Fruit fly (Drosophila melanogaster) whole organism, pupa: ENCODE data around the gene Vha55.

Experiments used
- CG10348 ChIP-seq: fragments of 200-800 bp; sonication (Bioruptor generic); IDR thresholded peaks from 2 replicates; pipeline ENCODE4 v1.3.6; 2022; ENCODE audit warnings: missing biosample characterization, missing genetic modification characterization
- CG17806 ChIP-seq: fragments of 200-800 bp; sonication (Bioruptor generic); optimal IDR thresholded peaks from 2 replicates; lab custom pipeline; 2018; ENCODE audit warnings: missing biosample characterization, mild to moderate bottlenecking, missing genetic modification characterization, moderate library complexity
- CG32121 ChIP-seq: fragments of 200-800 bp; sonication (Bioruptor generic); IDR thresholded peaks from 2 replicates; pipeline ENCODE4 v1.3.6; 2022; ENCODE audit warnings: missing biosample characterization, missing genetic modification characterization
- CG9948 ChIP-seq: fragments of 200-800 bp; sonication (Bioruptor generic); optimal IDR thresholded peaks from 2 replicates; lab custom pipeline; 2018; ENCODE audit warnings: missing biosample characterization, mild to moderate bottlenecking, missing genetic modification characterization, moderate library complexity
- EcR ChIP-seq: fragments of 200-800 bp; sonication (Bioruptor generic); optimal IDR thresholded peaks from 3 replicates; lab custom pipeline; 2019; ENCODE audit warnings: missing biosample characterization, missing genetic modification characterization, mild to moderate bottlenecking, moderate library complexity, missing genetic modification reagents
- Pif1B ChIP-seq: fragments of 200-800 bp; sonication (Bioruptor generic); optimal IDR thresholded peaks from 3 replicates; lab custom pipeline; 2016; ENCODE audit warnings: missing biosample characterization, missing genetic modification characterization
- rn ChIP-seq: fragments of 200-800 bp; sonication (Bioruptor generic); IDR thresholded peaks from 2 replicates; pipeline ENCODE4 v1.3.6; 2022; ENCODE audit warnings: missing biosample characterization, missing genetic modification characterization

DNA sequence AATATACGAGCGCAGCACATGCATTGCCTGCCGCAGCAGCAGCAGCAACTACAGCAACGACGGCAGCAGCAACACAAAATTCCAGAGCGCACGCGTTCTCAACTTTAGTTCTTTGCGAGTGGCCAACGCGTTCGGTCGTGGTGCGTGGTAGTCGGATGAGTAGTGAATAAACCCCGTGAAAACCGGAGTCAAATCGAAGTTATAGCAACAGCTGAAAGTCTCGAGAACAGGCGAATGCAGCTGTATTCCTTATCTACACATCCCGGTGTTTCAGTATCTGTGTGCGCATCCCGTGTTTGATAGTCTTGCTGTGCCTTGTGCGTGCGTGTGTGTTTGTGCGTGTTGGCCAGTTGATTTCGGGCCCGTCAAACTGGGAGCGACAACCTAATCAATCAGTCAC lies 20.3 kb upstream of the Vha55 start, which contains the start of gene Dtg:
- no peak for TF ChIP-seq CG9948 (tag; lab: Kevin White, UChicago)
- TF ChIP-seq CG10348 (GFP tag; lab: Robert Waterston, UW), result no peak
- TF ChIP-seq rn (GFP tag; lab: Robert Waterston, UW), result no peak
- no peak for TF ChIP-seq CG17806 (tag; lab: Kevin White, UChicago)
- TF ChIP-seq Pif1B (GFP tag; lab: Kevin White, UChicago), result no peak
- TF ChIP-seq EcR (GFP tag; lab: Kevin White, UChicago), result peak; percentile 66
- no peak for TF ChIP-seq CG32121
